Fruit fly (Drosophila melanogaster) whole organism, prepupa: ENCODE results near the gene CG14096.

Source experiments
- Blimp-1 ChIP-seq: fragments of 200-800 bp; sonication (Bioruptor generic); optimal IDR thresholded peaks from 3 replicates; lab custom pipeline; 2017; ENCODE audit warnings: missing biosample characterization, missing genetic modification characterization, mild to moderate bottlenecking, moderate library complexity, missing genetic modification reagents
- CG11762 ChIP-seq: fragments of 200-800 bp; sonication (Bioruptor generic); optimal IDR thresholded peaks from 3 replicates; lab custom pipeline; 2016; ENCODE audit warnings: missing biosample characterization, missing genetic modification characterization; ENCODE audit not compliant: insufficient read depth
- CG15336 ChIP-seq: fragments of 200-800 bp; sonication (Bioruptor generic); IDR thresholded peaks from 2 replicates; pipeline ENCODE4 v1.3.6; 2022; ENCODE audit warnings: missing biosample characterization, missing genetic modification characterization
- CG1621 ChIP-seq: fragments of 200-800 bp; sonication (Bioruptor generic); optimal IDR thresholded peaks from 3 replicates; lab custom pipeline; 2018; ENCODE audit warnings: missing biosample characterization, mild to moderate bottlenecking, missing genetic modification characterization
- CG16779 ChIP-seq: fragments of 200-800 bp; sonication (Bioruptor generic); optimal IDR thresholded peaks from 3 replicates; lab custom pipeline; 2017; ENCODE audit warnings: missing biosample characterization, mild to moderate bottlenecking, missing genetic modification characterization
- CG3032 ChIP-seq: fragments of 200-800 bp; optimal IDR thresholded peaks from 2 replicates; lab custom pipeline; 2019; ENCODE audit warnings: missing biosample characterization, mild to moderate bottlenecking, missing genetic modification characterization, moderate library complexity
- CG32006 ChIP-seq: fragments of 200-800 bp; sonication (Bioruptor generic); optimal IDR thresholded peaks from 3 replicates; lab custom pipeline; 2017; ENCODE audit warnings: missing biosample characterization, mild to moderate bottlenecking, missing genetic modification characterization
- CG6163 ChIP-seq: fragments of 200-800 bp; sonication (Bioruptor generic); IDR thresholded peaks from 3 replicates; pipeline ENCODE4 v1.3.6; 2022; ENCODE audit warnings: missing biosample characterization, missing genetic modification characterization
- CG6276 ChIP-seq: fragments of 200-800 bp; sonication (Bioruptor generic); optimal IDR thresholded peaks from 2 replicates; lab custom pipeline; 2017; ENCODE audit warnings: missing biosample characterization, mild to moderate bottlenecking, missing genetic modification characterization
- CG6792 ChIP-seq: fragments of 200-800 bp; sonication (Bioruptor generic); optimal IDR thresholded peaks from 3 replicates; lab custom pipeline; 2016; ENCODE audit warnings: missing biosample characterization, missing genetic modification characterization
- CG6808 ChIP-seq: fragments of 200-800 bp; sonication (Bioruptor generic); optimal IDR thresholded peaks from 3 replicates; lab custom pipeline; 2017; ENCODE audit warnings: missing biosample characterization, missing genetic modification characterization, mild to moderate bottlenecking, moderate library complexity, missing genetic modification reagents
- CG7368 ChIP-seq: fragments of 200-800 bp; sonication (Bioruptor generic); optimal IDR thresholded peaks from 3 replicates; lab custom pipeline; 2016; ENCODE audit warnings: missing biosample characterization, missing genetic modification characterization
- CG8319 ChIP-seq: fragments of 200-800 bp; sonication (Bioruptor generic); optimal IDR thresholded peaks from 3 replicates; lab custom pipeline; 2016; ENCODE audit warnings: missing biosample characterization, missing genetic modification characterization
- CG8632 ChIP-seq: fragments of 200-800 bp; sonication (Bioruptor generic); optimal IDR thresholded peaks from 3 replicates; lab custom pipeline; 2016; ENCODE audit warnings: missing biosample characterization, missing genetic modification characterization
- CG9139 ChIP-seq: fragments of 200-800 bp; sonication (Bioruptor generic); optimal IDR thresholded peaks from 3 replicates; lab custom pipeline; 2017; ENCODE audit warnings: missing biosample characterization, mild to moderate bottlenecking, missing genetic modification characterization
- Eip78C ChIP-seq: fragments of 200-800 bp; sonication (Bioruptor generic); peaks from one replicate; lab custom pipeline; 2016; ENCODE audit warnings: missing biosample characterization, missing genetic modification characterization
- Ets96B ChIP-seq: fragments of 200-800 bp; optimal IDR thresholded peaks from 2 replicates; lab custom pipeline; 2019; ENCODE audit warnings: missing biosample characterization, mild to moderate bottlenecking, missing genetic modification characterization, moderate library complexity
- Hr39 ChIP-seq: fragments of 200-800 bp; sonication (Bioruptor generic); optimal IDR thresholded peaks from 2 replicates; lab custom pipeline; 2016; ENCODE audit warnings: missing biosample characterization, missing genetic modification characterization
- Lpt ChIP-seq: fragments of 200-800 bp; sonication (Bioruptor generic); optimal IDR thresholded peaks from 3 replicates; lab custom pipeline; 2016; ENCODE audit warnings: missing biosample characterization, missing genetic modification characterization
- Met ChIP-seq: fragments of 200-800 bp; sonication (Bioruptor generic); optimal IDR thresholded peaks from 3 replicates; lab custom pipeline; 2016; ENCODE audit warnings: missing biosample characterization, missing genetic modification characterization
- OdsH ChIP-seq: fragments of 200-800 bp; sonication (Bioruptor generic); optimal IDR thresholded peaks from 3 replicates; lab custom pipeline; 2016; ENCODE audit warnings: missing biosample characterization, missing genetic modification characterization
- Smox ChIP-seq: fragments of 200-800 bp; sonication (Bioruptor generic); optimal IDR thresholded peaks from 3 replicates; lab custom pipeline; 2016; ENCODE audit warnings: missing biosample characterization, missing genetic modification characterization
- eg ChIP-seq: fragments of 200-800 bp; sonication (Bioruptor generic); IDR thresholded peaks from 3 replicates; pipeline ENCODE4 v1.3.6; 2022; ENCODE audit warnings: missing biosample characterization, missing genetic modification characterization
- fd85E ChIP-seq: fragments of 200-800 bp; sonication (Bioruptor generic); optimal IDR thresholded peaks from 3 replicates; lab custom pipeline; 2016; ENCODE audit warnings: missing biosample characterization, missing genetic modification characterization
- fkh ChIP-seq: fragments of 200-800 bp; sonication (Bioruptor generic); optimal IDR thresholded peaks from 3 replicates; lab custom pipeline; 2017; ENCODE audit warnings: missing biosample characterization, mild to moderate bottlenecking, missing genetic modification characterization, moderate library complexity
- lz ChIP-seq: fragments of 200-800 bp; sonication (Bioruptor generic); optimal IDR thresholded peaks from 3 replicates; lab custom pipeline; 2016; ENCODE audit warnings: missing biosample characterization, missing genetic modification characterization
- pdm3 ChIP-seq: fragments of 200-800 bp; sonication (Bioruptor generic); optimal IDR thresholded peaks from 3 replicates; lab custom pipeline; 2016; ENCODE audit warnings: missing biosample characterization, missing genetic modification characterization
- salr ChIP-seq, 2 experiments: fragments of 200-800 bp; sonication (Bioruptor generic); optimal IDR thresholded peaks; 3 replicates each; lab custom pipeline; 2016 to 2018; ENCODE audit warnings: missing biosample characterization in 2 of 2, missing genetic modification characterization in 2 of 2, mild to moderate bottlenecking in 1 of 2
- spab ChIP-seq: fragments of 200-800 bp; sonication (Bioruptor generic); optimal IDR thresholded peaks from 2 replicates; lab custom pipeline; 2017; ENCODE audit warnings: missing biosample characterization, mild to moderate bottlenecking, missing genetic modification characterization, missing genetic modification reagents
- ss ChIP-seq, 2 experiments: fragments of 200-800 bp; sonication (Bioruptor generic); optimal IDR thresholded peaks; 2 replicates in 1 of 2; 3 replicates in 1 of 2; lab custom pipeline; 2017 to 2018; ENCODE audit warnings: mild to moderate bottlenecking in 2 of 2, missing biosample characterization in 2 of 2, missing genetic modification characterization in 2 of 2, moderate library complexity in 1 of 2
- svp ChIP-seq: fragments of 200-800 bp; sonication (Bioruptor generic); peaks from one replicate; lab custom pipeline; 2016; ENCODE audit warnings: missing biosample characterization, missing genetic modification characterization
- topi ChIP-seq: fragments of 200-800 bp; sonication (Bioruptor generic); optimal IDR thresholded peaks from 3 replicates; lab custom pipeline; 2016; ENCODE audit warnings: missing biosample characterization, missing genetic modification characterization
- vri ChIP-seq: fragments of 200-800 bp; sonication (Bioruptor generic); optimal IDR thresholded peaks from 3 replicates; lab custom pipeline; 2016; ENCODE audit warnings: missing biosample characterization, mild to moderate bottlenecking, missing genetic modification characterization

CG14096 gene

dm6 chr3L:19504719-19505118, 37.8 kb upstream of the CG14096 start:
- TF ChIP-seq fkh (GFP tag; lab: Kevin White, UChicago) (peak; percentile 78), CG32006 (GFP tag; lab: Kevin White, UChicago) (no peak), Eip78C (GFP tag; lab: Kevin White, UChicago) (peak; percentile 38), eg (GFP tag; lab: Robert Waterston, UW) (no peak), vri (GFP tag; lab: Kevin White, UChicago) (peak; percentile 15), OdsH (GFP tag; lab: Kevin White, UChicago) (no peak)

- TF ChIP-seq CG8632 (GFP tag; lab: Kevin White, UChicago) (no peak), fd85E (GFP tag; lab: Kevin White, UChicago) (no peak), CG11762 (no peak), fkh (GFP tag; lab: Kevin White, UChicago) (no peak), CG8319 (GFP tag; lab: Kevin White, UChicago) (no peak), CG9139 (GFP tag; lab: Kevin White, UChicago) (no peak), CG6808 (GFP tag; lab: Kevin White, UChicago) (no peak)
These were observed 36.9 kb upstream of the CG14096 start, which contains the start of gene CG9452 for dm6 chr3L:19503770-19504169. Gene CG9452, minus strand, starts transcription at chr3L:19503870.

- TF ChIP-seq Blimp-1: no peak
- TF ChIP-seq Ets96B (tag; lab: Kevin White, UChicago): no peak
- no peak for TF ChIP-seq CG6792
- no peak for TF ChIP-seq svp
- no peak for TF ChIP-seq Smox
- TF ChIP-seq CG8632 (GFP tag; lab: Kevin White, UChicago): no peak
- TF ChIP-seq topi (GFP tag; lab: Kevin White, UChicago): no peak
- no peak for TF ChIP-seq CG7368 (GFP tag; lab: Kevin White, UChicago)
- no peak for TF ChIP-seq lz (GFP tag; lab: Kevin White, UChicago)
- TF ChIP-seq CG6163 (GFP tag; lab: Robert Waterston, UW): no peak
- TF ChIP-seq ss (GFP tag; optimal IDR thresholded peaks at IDR 0.05; lab: Kevin White, UChicago): no peak
- TF ChIP-seq Lpt: no peak
- TF ChIP-seq CG1621: no peak
- no peak for TF ChIP-seq spab (GFP tag; lab: Kevin White, UChicago)
These were observed 33.8 kb upstream of the CG14096 start, which contains the start of gene CG9451 for dm6 chr3L:19500698-19501097. Gene CG9451, minus strand, starts transcription at chr3L:19500798.

- TF ChIP-seq fkh (GFP tag; lab: Kevin White, UChicago) (peak; percentile 26), CG6792 (no peak)
These were observed 32.5 kb upstream of the CG14096 start for dm6 chr3L:19499334-19499733.

- TF ChIP-seq CG16779 (tag; lab: Kevin White, UChicago) (no peak), fkh (GFP tag; lab: Kevin White, UChicago) (peak; percentile 47)
These were observed 30.7 kb upstream of the CG14096 start, which contains the start of gene CG9449 for dm6 chr3L:19497623-19498022. Gene CG9449, minus strand, starts transcription at chr3L:19497723.

- TF ChIP-seq CG6276 (GFP tag; lab: Kevin White, UChicago) (no peak), CG3032 (tag; lab: Kevin White, UChicago) (no peak), Eip78C (GFP tag; lab: Kevin White, UChicago) (no peak), Hr39 (GFP tag; lab: Kevin White, UChicago) (no peak), Smox (no peak), CG15336 (GFP tag; lab: Robert Waterston, UW) (no peak), Met (GFP tag; lab: Kevin White, UChicago) (no peak), fd85E (GFP tag; lab: Kevin White, UChicago) (no peak), salr (GFP tag; optimal IDR thresholded peaks at IDR 0.05; lab: Kevin White, UChicago) (no peak), pdm3 (GFP tag; lab: Kevin White, UChicago) (no peak), ss (GFP tag; optimal IDR thresholded peaks at IDR 0.05; lab: Kevin White, UChicago) (no peak)
These were observed 30.3 kb upstream of the CG14096 start for dm6 chr3L:19497135-19497534.
